Worm (Caenorhabditis elegans): ENCODE measurements around the gene Y43F4B.10.

The Y43F4B.10 gene

DNA sequence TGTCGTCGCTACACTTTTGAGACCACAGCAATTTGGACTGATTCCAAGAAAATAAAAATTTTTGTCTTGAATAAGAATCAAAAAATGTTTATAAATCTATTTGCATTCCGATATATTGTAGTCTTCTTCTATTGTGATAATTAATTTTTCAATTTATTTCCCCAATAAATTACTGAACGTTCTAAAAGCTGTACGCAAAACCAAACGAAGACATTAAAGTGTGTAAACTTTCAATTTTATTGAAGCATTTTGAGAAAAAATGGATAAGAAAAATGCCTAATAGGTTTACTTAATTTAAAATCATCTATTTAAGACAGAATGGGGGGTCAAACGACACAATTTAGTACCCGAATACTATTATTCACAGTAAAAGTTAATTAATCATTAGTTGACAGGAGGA lies 11.3 kb upstream of the Y43F4B.10 start (continued):
- TF ChIP-seq snpc-1.1 (tag; optimal IDR thresholded peaks at IDR 0.05; ENCODE audit: insufficient read depth) (no peak), nhr-90 (tag; optimal IDR thresholded peaks at IDR 0.05) (no peak), madf-10 (tag; optimal IDR thresholded peaks at IDR 0.05) (no peak), ceh-58 (GFP tag; IDR thresholded peaks at IDR 0.05) (no peak), lin-26 (GFP tag; IDR thresholded peaks at IDR 0.05) (peak; percentile 21; the same call in 1 of the 2 replicates), pbrm-1 (GFP tag; IDR thresholded peaks at IDR 0.05) (no peak), egl-44 (GFP tag; IDR thresholded peaks at IDR 0.05) (no peak), lsl-1 (GFP tag; optimal IDR thresholded peaks at IDR 0.05) (peak; percentile 2), egrh-3 (GFP tag; IDR thresholded peaks at IDR 0.05) (no peak), ets-4 (GFP tag; optimal IDR thresholded peaks at IDR 0.05) (no peak), ztf-3 (GFP tag; optimal IDR thresholded peaks at IDR 0.05) (no peak), F57C9.4 (tag; optimal IDR thresholded peaks at IDR 0.05) (no peak), ceh-27 (GFP tag; optimal IDR thresholded peaks at IDR 0.05) (no peak), F57A8.1 (GFP tag; optimal IDR thresholded peaks at IDR 0.05) (no peak), madf-8 (GFP tag; conservative IDR thresholded peaks at IDR 0.05) (no peak), K12H6.12 (tag; optimal IDR thresholded peaks at IDR 0.05) (no peak), Y53F4B.3 (GFP tag; IDR thresholded peaks at IDR 0.05) (no peak), F52B5.7 (tag; optimal IDR thresholded peaks at IDR 0.05) (no peak), aptf-2 (GFP tag; conservative IDR thresholded peaks at IDR 0.05) (no peak), ztf-28 (GFP tag; IDR thresholded peaks at IDR 0.05) (no peak), mcd-1 (GFP tag; IDR thresholded peaks at IDR 0.05) (no peak), die-1 (tag; optimal IDR thresholded peaks at IDR 0.05) (no peak), F55B11.4 (tag; optimal IDR thresholded peaks at IDR 0.05; ENCODE audit: borderline replicate concordance, insufficient read depth) (no peak), nhr-80 (tag; optimal IDR thresholded peaks at IDR 0.05) (no peak), Y56A3A.18 (GFP tag; IDR thresholded peaks at IDR 0.05) (no peak), lir-1 (GFP tag; conservative IDR thresholded peaks at IDR 0.05) (no peak), hmg-1.2 (GFP tag; IDR thresholded peaks at IDR 0.05) (0 out of 2 replicates have a peak, but pooled peaks have one; percentile 4), him-1 (tag; optimal IDR thresholded peaks at IDR 0.05) (peak; percentile 14), ztf-6 (GFP tag; IDR thresholded peaks at IDR 0.05) (no peak), aptf-3 (GFP tag; IDR thresholded peaks at IDR 0.05) (no peak), C17E4.6 (GFP tag; IDR thresholded peaks at IDR 0.05) (no peak), tbx-9 (tag; optimal IDR thresholded peaks at IDR 0.05; ENCODE audit: borderline replicate concordance) (no peak), somi-1 (GFP tag; optimal IDR thresholded peaks at IDR 0.05) (no peak), sdz-38 (tag; optimal IDR thresholded peaks at IDR 0.05) (no peak), ama-1 (optimal IDR thresholded peaks at IDR 0.05) (no peak), ama-1 (GFP tag; optimal IDR thresholded peaks at IDR 0.05) (peak in 1 of 2 experiments; percentile 51), F37B4.10 (GFP tag; IDR thresholded peaks at IDR 0.05) (no peak), hlh-26 (GFP tag; conservative IDR thresholded peaks at IDR 0.05) (no peak), lin-40 (tag; optimal IDR thresholded peaks at IDR 0.05) (no peak), ceh-91 (GFP tag; IDR thresholded peaks at IDR 0.05) (no peak), bed-1 (GFP tag; IDR thresholded peaks at IDR 0.05) (no peak), ztf-25 (GFP tag; IDR thresholded peaks at IDR 0.05) (0 out of 2 replicates have a peak, but pooled peaks have one; percentile 23), hlh-12 (tag; optimal IDR thresholded peaks at IDR 0.05) (no peak), Y67H2A.10 (GFP tag; conservative IDR thresholded peaks at IDR 0.05) (no peak), ccch-3 (GFP tag; optimal IDR thresholded peaks at IDR 0.05) (no peak), ZK185.1 (tag; optimal IDR thresholded peaks at IDR 0.05; ENCODE audit: poor library complexity, severe bottlenecking) (no peak), madf-6 (GFP tag; IDR thresholded peaks at IDR 0.05) (peak; percentile 12; the same call in 1 of the 2 replicates), T26A5.8 (tag; optimal IDR thresholded peaks at IDR 0.05) (no peak), Y53G8AR.9 (GFP tag; conservative IDR thresholded peaks at IDR 0.05) (peak; percentile 67), nfya-2 (GFP tag; IDR thresholded peaks at IDR 0.05) (no peak)
